Comparison of ENCODE assay signal across 2 worm cellular contexts in the genomic region with DNA sequence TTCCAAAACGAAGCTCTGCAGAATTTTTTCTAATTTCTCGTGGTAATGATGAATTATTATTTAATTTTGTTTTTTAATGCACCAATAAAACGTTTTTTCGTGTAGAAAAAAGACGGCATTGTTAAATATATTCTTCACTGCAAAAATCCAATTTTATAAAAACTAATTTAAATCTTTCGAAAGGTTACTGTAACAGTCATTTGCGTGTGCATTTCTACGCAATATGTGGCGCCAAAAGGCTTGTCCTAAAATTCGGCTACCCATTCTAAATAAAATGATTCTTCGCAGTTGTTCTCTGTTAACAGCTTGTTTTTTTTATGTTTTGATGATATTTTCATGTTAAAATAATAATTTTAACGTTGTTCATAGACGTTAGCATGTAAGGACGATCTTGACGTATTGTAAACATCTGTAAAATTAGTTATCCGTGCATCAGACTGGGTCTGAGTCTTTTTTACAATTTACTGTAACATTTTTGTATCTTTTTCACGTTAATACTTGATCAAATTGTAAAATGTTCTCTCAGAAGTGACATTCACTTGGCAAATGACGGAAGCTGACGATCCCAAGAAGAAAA.
A peak's percentile ranks its signal among the peaks of the same experiment; 100 is the strongest.
TF ChIP-seq lines count a peak whose summit lies in the region.

Gene mip-1 (plus strand): TSS at position 527 of the 577 bp plus-strand sequence.

TF ChIP-seq in whole organism, L4 larva, 104 proteins besides CTCF, POLR2A, EP300 and RAD21:
- TF ChIP-seq zip-11 (GFP tag; IDR thresholded peaks at IDR 0.05; lab: Robert Waterston, UW) (no peak), daf-16 (GFP tag; optimal IDR thresholded peaks at IDR 0.05; lab: Kevin White, UChicago) (no peak), daf-16 (tag; optimal IDR thresholded peaks at IDR 0.05; lab: Kevin White, UChicago) (no peak), gei-8 (GFP tag; optimal IDR thresholded peaks at IDR 0.05; lab: Kevin White, UChicago) (no peak), ctbp-1 (GFP tag; IDR thresholded peaks at IDR 0.05; lab: Robert Waterston, UW) (no peak), dpl-1 (GFP tag; optimal IDR thresholded peaks at IDR 0.05; lab: Kevin White, UChicago) (no peak), nhr-10 (tag; optimal IDR thresholded peaks at IDR 0.05; lab: Kevin White, UChicago) (no peak), T26A8.4 (GFP tag; IDR thresholded peaks at IDR 0.05; lab: Robert Waterston, UW) (no peak), mxl-3 (GFP tag; optimal IDR thresholded peaks at IDR 0.05; lab: Kevin White, UChicago) (no peak), lin-38 (GFP tag; IDR thresholded peaks at IDR 0.05; lab: Robert Waterston, UW) (0 out of 2 replicates have a peak, but pooled peaks have one; percentile 25), snpc-1.2 (GFP tag; IDR thresholded peaks at IDR 0.05; lab: Robert Waterston, UW) (no peak), dmd-6 (GFP tag; IDR thresholded peaks at IDR 0.05; lab: Robert Waterston, UW) (no peak), fos-1 (tag; optimal IDR thresholded peaks at IDR 0.05; lab: Kevin White, UChicago) (no peak), zag-1 (tag; optimal IDR thresholded peaks at IDR 0.05; lab: Kevin White, UChicago) (no peak), mes-2 (tag; optimal IDR thresholded peaks at IDR 0.05; lab: Kevin White, UChicago; ENCODE audit: poor library complexity, severe bottlenecking) (no peak), unc-130 (GFP tag; optimal IDR thresholded peaks at IDR 0.05; lab: Kevin White, UChicago) (peak; percentile 40), hlh-11 (tag; optimal IDR thresholded peaks at IDR 0.05; lab: Kevin White, UChicago) (no peak), lin-39 (tag; optimal IDR thresholded peaks at IDR 0.05; lab: Kevin White, UChicago) (no peak)

TF ChIP-seq in whole organism, young adult, 124 proteins besides CTCF, POLR2A, EP300 and RAD21:
- TF ChIP-seq madf-6 (GFP tag; IDR thresholded peaks at IDR 0.05; lab: Robert Waterston, UW) (peak; percentile 88), nhr-90 (tag; optimal IDR thresholded peaks at IDR 0.05; lab: Kevin White, UChicago) (no peak), C17E4.6 (GFP tag; IDR thresholded peaks at IDR 0.05; lab: Robert Waterston, UW) (no peak), F33H1.4 (GFP tag; IDR thresholded peaks at IDR 0.05; lab: Robert Waterston, UW) (peak; percentile 77), snpc-3.4 (tag; optimal IDR thresholded peaks at IDR 0.05; lab: Kevin White, UChicago) (peak; percentile 65), lsy-27 (tag; optimal IDR thresholded peaks at IDR 0.05; lab: Kevin White, UChicago; ENCODE audit: borderline replicate concordance, insufficient read depth) (no peak), mxl-1 (tag; optimal IDR thresholded peaks at IDR 0.05; lab: Kevin White, UChicago) (no peak), mel-28 (tag; optimal IDR thresholded peaks at IDR 0.05; lab: Kevin White, UChicago; ENCODE audit: borderline replicate concordance) (no peak), efl-1 (GFP tag; optimal IDR thresholded peaks at IDR 0.05; lab: Kevin White, UChicago) (peak; percentile 87), madf-8 (GFP tag; conservative IDR thresholded peaks at IDR 0.05; lab: Robert Waterston, UW) (peak; percentile 73), ceh-91 (GFP tag; IDR thresholded peaks at IDR 0.05; lab: Robert Waterston, UW) (peak; percentile 59), B0261.1 (tag; optimal IDR thresholded peaks at IDR 0.05; lab: Kevin White, UChicago) (no peak), atf-7 (tag; optimal IDR thresholded peaks at IDR 0.05; lab: Kevin White, UChicago) (no peak), ama-1 (optimal IDR thresholded peaks at IDR 0.05; lab: Kevin White, UChicago) (no peak), ama-1 (GFP tag; optimal IDR thresholded peaks at IDR 0.05; lab: Kevin White, UChicago) (no peak), nhr-120 (GFP tag; IDR thresholded peaks at IDR 0.05; lab: Robert Waterston, UW) (no peak), Y53F4B.3 (GFP tag; IDR thresholded peaks at IDR 0.05; lab: Robert Waterston, UW) (no peak), snpc-1.3 (tag; optimal IDR thresholded peaks at IDR 0.05; lab: Kevin White, UChicago; ENCODE audit: insufficient read depth) (peak; percentile 19), xnd-1 (tag; optimal IDR thresholded peaks at IDR 0.05; lab: Kevin White, UChicago) (peak; percentile 68), lin-35 (GFP tag; optimal IDR thresholded peaks at IDR 0.05; lab: Kevin White, UChicago) (no peak), ztf-28 (GFP tag; IDR thresholded peaks at IDR 0.05; lab: Robert Waterston, UW) (no peak), dpl-1 (GFP tag; optimal IDR thresholded peaks at IDR 0.05; lab: Kevin White, UChicago) (peak; percentile 78), dox-1 (GFP tag; IDR thresholded peaks at IDR 0.05; lab: Robert Waterston, UW) (no peak), dpff-1 (tag; optimal IDR thresholded peaks at IDR 0.05; lab: Kevin White, UChicago) (no peak), let-526 (GFP tag; IDR thresholded peaks at IDR 0.05; lab: Robert Waterston, UW) (no peak), T07F8.4 (tag; optimal IDR thresholded peaks at IDR 0.05; lab: Kevin White, UChicago) (no peak), ztf-26 (tag; optimal IDR thresholded peaks at IDR 0.05; lab: Kevin White, UChicago) (no peak), lin-54 (GFP tag; optimal IDR thresholded peaks at IDR 0.05; lab: Kevin White, UChicago) (peak; percentile 84), zim-3 (tag; optimal IDR thresholded peaks at IDR 0.05; lab: Kevin White, UChicago) (no peak), F23B12.7 (tag; optimal IDR thresholded peaks at IDR 0.05; lab: Kevin White, UChicago; ENCODE audit: insufficient read depth) (no peak), akir-1 (GFP tag; optimal IDR thresholded peaks at IDR 0.05; lab: Kevin White, UChicago) (no peak), hmg-1.2 (GFP tag; IDR thresholded peaks at IDR 0.05; lab: Robert Waterston, UW) (no peak; the same call in 1 of the 2 replicates), lsl-1 (GFP tag; optimal IDR thresholded peaks at IDR 0.05; lab: Kevin White, UChicago) (peak; percentile 90), rec-8 (tag; optimal IDR thresholded peaks at IDR 0.05; lab: Kevin White, UChicago) (no peak), let-607 (tag; optimal IDR thresholded peaks at IDR 0.05; lab: Kevin White, UChicago) (no peak), ztf-3 (GFP tag; optimal IDR thresholded peaks at IDR 0.05; lab: Kevin White, UChicago) (no peak), ztf-18 (tag; optimal IDR thresholded peaks at IDR 0.05; lab: Kevin White, UChicago) (peak; percentile 10), nhr-179 (tag; optimal IDR thresholded peaks at IDR 0.05; lab: Kevin White, UChicago) (no peak), egrh-3 (GFP tag; IDR thresholded peaks at IDR 0.05; lab: Robert Waterston, UW) (no peak), Y79H2A.3 (GFP tag; conservative IDR thresholded peaks at IDR 0.05; lab: Robert Waterston, UW) (no peak), F49E8.2 (tag; optimal IDR thresholded peaks at IDR 0.05; lab: Kevin White, UChicago; ENCODE audit: insufficient read depth) (peak; percentile 51), ZK185.1 (tag; optimal IDR thresholded peaks at IDR 0.05; lab: Kevin White, UChicago; ENCODE audit: poor library complexity, severe bottlenecking) (no peak), F55B11.4 (tag; optimal IDR thresholded peaks at IDR 0.05; lab: Kevin White, UChicago; ENCODE audit: borderline replicate concordance, insufficient read depth) (no peak), Y67H2A.10 (GFP tag; conservative IDR thresholded peaks at IDR 0.05; lab: Robert Waterston, UW) (no peak), lin-40 (tag; optimal IDR thresholded peaks at IDR 0.05; lab: Kevin White, UChicago) (no peak), attf-5 (GFP tag; optimal IDR thresholded peaks at IDR 0.05; lab: Kevin White, UChicago) (no peak), ceh-27 (GFP tag; optimal IDR thresholded peaks at IDR 0.05; lab: Kevin White, UChicago) (no peak), D2030.7 (GFP tag; IDR thresholded peaks at IDR 0.05; lab: Robert Waterston, UW) (peak; percentile 46)
TF ChIP-seq in whole organism, young adult: peak in this region for 14.

Comparison
In these comparisons a context has a peak if more than half of its experiments do, and no peak if none do; other contexts are left out.
1. Of the 7 proteins assayed by ChIP-seq in both whole organism, young adult and whole organism, L4 larva: peak only in whole organism, young adult: F49E8.2 and dpl-1; only in whole organism, L4 larva: unc-130; in both: none; in neither: 4.